Fruit fly (Drosophila melanogaster): ENCODE results near the gene pad.

Gene pad

DNA sequence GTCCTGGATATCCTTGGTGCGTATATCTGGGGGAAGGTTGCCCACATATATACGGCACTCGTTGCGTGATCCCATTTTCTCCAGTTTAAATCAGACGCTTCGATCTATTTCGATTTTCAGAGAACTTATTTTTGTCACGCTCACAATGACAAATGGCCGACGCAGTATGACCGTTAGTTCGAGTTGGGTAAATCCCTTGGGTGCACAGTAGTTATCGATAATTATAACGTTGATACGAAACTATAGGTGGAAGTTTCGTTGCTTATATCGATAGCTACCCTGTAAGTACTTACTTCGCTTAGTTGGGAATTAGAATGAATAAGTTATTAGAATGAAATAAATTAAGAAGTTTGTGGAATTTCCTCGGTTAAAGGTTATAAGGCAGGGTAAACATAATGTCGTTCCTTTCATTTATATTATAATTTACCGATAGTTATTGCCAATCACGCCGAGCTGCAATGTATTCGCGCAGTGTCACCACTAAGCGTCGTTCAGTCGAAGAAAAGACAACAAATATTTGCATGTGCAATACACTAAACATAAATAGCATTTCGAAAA is at the start of gene pad, which contains the start of gene SF2:
Gene pad (plus strand): TSS at position 502 of the 558 bp plus-strand sequence.
Gene SF2 (minus strand): TSS at position 172 of the 558 bp plus-strand sequence.
- TF ChIP-seq CTCF (optimal IDR thresholded peaks at IDR 0.05) (no peak), CG8478 (optimal IDR thresholded peaks at IDR 0.05) (no peak)

DNA sequence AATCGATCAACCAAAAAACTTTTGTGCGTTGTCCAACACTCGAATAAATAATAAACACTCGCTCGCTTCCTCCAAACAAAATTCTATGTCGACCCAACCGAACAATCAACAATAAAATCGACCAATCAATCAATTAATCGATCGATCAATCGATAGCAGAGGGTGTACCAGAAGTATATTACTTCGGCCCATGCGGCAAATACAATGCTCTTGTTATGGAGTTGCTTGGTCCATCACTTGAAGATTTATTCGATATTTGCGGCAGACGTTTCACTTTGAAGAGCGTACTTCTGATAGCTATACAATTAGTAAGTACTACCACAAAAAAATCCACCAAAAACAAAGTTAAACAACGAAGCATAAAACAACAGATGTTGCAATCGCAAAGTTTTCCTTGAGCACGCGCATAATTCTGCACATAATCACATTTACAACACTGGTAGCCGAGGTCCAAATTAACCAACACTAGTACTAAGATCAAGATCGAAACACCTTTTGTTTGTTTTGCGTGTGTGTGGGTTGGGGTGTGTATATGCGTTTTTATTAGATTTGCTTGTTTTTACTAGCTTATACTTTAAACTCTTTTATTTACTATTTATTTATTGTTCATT is 46.5 kb upstream of the pad start:
- TF ChIP-seq CG8478 (optimal IDR thresholded peaks at IDR 0.05) (no peak), CTCF (optimal IDR thresholded peaks at IDR 0.05) (no peak)

DNA sequence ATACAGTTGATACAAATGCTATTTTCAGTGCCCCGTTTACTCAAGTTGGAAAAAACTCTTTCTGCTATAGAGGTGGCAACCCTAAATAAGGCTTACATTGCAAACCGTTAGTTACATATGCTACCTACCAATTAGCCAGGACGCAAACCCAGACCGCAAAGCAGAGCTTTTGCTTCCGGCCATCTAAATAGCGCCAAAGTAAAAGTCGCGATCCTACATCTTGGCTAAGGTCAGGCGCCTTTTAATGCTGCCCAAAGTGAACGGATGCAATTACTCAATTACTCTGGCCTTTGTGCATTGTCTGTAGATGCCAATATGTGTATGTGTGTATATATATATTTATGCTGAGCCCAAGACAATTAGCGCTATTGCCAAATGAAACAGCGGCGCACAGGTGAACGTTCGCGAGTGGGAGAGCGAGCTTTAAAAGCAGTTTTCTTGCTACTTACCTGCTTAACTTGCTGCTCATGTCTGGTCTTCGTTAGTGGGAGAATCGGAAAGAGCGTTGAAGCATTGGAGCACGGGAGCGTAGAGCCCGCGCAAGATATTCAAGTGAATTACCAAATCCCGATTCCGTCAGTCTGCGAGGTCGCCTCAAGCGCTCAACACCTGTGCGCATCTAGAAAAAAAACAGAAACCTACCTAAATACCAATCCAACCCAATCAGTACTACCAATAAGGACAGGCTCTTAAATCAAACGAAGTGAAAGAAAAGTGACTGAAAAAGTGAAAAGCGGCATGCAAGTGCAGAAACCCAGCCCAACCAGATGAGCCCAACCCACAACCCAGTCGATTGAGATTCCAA is 36.7 kb upstream of the pad start, which contains the start of gene Zip89B:
Gene Zip89B (plus strand): TSS at position 574 of the 805 bp plus-strand sequence.
- peak; percentile 46 to 61 for TF ChIP-seq CTCF (optimal IDR thresholded peaks at IDR 0.05)
- no peak for TF ChIP-seq CG8478 (optimal IDR thresholded peaks at IDR 0.05)

DNA sequence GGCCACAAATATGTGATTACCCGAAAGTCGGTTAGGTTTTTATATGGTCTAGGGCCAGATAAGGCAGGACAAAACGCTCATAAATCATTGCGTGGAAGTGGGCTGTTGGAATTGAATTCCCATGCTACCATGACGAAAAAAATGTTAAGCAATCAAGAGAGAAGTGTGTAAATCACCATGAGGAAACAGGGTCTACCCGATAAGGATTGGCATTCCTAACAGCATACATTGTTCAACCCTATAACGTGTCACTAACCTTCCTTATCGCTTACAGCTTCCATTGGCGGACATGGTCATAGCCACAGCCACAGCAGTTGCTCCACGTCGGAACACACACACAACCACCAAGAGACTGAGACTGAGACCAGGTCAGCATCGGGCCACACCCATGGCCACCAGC is 34.1 kb upstream of the pad start:
- TF ChIP-seq CG8478 (optimal IDR thresholded peaks at IDR 0.05) (no peak), CTCF (optimal IDR thresholded peaks at IDR 0.05) (no peak)

DNA sequence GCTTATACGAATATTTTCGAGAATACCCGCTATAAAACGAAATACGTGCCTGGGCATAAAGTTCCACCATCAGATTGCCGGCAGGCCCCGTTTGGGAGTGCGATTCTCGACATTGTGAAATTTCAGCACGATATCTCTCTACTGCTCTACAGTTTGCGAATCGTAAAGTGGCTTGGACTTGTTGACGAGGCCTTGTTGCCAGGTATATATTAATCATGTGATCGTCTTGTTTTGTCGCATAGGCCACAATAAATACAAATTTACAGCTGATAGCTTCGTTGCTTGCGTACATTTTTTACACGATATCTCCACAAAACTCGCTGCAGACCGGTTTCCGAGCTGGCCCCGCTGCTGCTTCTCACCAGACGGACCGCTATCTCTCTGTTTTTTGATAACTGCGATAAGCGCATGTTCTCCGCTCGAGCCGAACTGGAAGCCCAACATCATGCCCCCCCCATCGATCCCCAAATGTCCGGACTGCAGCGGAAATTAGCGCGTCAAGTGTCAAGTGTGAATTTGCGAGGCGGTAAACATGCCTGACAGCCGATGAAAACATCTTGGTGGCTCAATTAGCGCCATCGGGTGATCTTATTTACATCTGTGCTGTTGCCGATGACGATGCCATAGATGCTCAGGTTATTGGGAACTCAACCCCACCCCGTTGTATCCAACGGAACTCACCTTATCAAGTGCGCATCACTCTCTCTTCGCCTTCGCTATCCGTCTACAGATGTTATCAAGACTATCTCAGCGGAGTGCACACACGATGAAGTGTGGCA is 32.6 kb upstream of the pad start:
- TF ChIP-seq CG8478 (optimal IDR thresholded peaks at IDR 0.05) (no peak), CTCF (optimal IDR thresholded peaks at IDR 0.05) (no peak)

DNA sequence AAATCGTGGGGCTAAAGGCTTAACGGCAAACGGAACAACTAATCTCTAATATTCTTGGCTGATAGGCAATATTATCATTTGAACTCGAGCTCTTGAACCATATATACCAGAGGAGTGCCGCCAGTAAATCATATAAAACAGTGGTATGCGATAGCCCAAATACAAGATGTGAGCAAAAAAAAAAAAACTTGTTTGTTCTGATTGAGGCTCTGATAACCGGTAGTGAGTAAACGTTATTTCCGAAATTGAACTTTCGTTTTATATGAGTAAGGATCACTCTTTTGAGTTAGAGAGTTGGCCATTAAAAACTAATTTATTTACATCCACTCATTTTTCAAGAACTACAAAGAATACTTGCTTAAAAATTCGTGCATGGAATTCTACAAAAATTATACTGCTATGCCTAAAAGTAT is 32.0 kb upstream of the pad start:
- no peak for TF ChIP-seq CTCF (optimal IDR thresholded peaks at IDR 0.05)
- no peak for TF ChIP-seq CG8478 (optimal IDR thresholded peaks at IDR 0.05)

DNA sequence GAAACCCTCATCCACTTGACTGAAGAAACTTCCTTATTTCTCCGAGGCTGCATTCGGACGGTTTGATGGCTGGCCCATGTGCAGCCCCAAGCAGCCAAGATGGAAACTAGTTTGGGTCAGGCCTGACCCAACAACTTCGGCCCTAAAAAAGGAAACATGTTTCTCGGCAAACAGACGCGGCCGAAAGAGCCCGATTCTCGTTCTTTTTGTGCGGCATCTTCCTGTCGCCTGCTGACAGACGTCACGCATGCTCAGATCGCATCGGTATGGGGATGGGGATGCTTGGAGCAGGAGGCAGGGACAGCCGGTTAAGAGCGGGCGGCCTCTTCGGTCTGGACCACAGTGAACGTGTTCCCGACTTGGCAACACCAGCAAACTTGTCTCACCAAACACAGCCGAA is 25.4 kb upstream of the pad start:
- TF ChIP-seq CTCF (optimal IDR thresholded peaks at IDR 0.05): no peak
- no peak for TF ChIP-seq CG8478 (optimal IDR thresholded peaks at IDR 0.05)

DNA sequence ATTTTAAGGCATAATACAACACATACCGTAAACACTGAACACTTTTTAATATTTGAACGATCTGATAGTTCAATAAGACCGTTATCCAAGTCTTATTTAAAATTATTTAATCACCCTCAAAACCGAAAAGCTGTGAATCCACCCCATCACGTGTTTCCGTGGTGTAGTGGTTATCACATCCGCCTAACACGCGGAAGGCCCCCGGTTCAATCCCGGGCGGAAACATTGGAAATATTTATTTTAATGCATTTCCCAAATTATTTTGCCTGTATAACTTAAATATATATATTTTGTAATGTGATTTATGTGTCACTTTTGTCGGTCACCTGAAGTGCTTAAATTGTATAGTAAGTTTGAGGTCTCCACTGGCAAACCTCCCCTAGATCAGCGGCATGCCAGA is 20.6 kb upstream of the pad start, which contains the start of gene CG44044:
Gene CG44044 (plus strand): TSS at position 301 of the 400 bp plus-strand sequence.
- no peak for TF ChIP-seq CG8478 (optimal IDR thresholded peaks at IDR 0.05)
- TF ChIP-seq CTCF (optimal IDR thresholded peaks at IDR 0.05): no peak

DNA sequence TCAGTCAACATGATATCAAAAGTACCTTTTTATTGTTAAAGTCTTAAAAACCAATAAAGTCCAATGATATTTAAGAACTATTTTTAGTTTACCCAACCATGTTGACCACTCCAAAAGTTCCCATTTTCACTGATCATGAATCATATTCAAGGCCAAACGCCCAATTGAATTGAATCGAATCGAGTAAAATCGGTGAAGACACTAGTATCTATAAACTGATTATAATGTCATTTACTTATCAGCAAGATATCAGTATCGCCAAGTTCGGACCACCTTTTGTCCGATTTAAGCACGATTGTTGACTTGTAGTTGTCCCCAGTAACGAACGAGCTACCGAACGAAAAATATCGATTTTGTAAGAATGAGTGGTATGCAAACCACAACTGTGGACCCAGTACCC is 19.0 kb upstream of the pad start, which contains the start of gene CG6901:
Gene CG6901 (plus strand): TSS at position 323 of the 400 bp plus-strand sequence.
- TF ChIP-seq CG8478 (optimal IDR thresholded peaks at IDR 0.05) (no peak), CTCF (optimal IDR thresholded peaks at IDR 0.05) (no peak)

DNA sequence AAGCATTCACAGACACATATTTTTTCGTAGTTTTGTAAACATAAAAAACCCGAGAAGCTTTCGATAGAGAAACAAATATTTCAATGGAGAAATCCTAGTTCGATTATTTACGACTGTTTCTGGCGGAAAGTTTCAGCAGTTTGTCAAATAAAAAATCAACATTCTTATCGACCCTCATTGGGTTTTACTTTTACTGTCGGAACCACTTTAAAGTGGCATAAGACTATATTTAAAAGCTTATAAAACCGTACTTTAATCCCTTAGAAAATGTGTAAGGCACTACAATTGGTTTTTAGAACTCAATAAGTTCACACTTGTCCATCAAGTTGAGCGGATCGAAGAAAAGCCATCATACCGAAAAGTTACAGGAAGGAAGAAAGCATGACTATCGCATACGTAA is 16.9 kb upstream of the pad start, which contains the start of gene CG17929:
Gene CG17929 (plus strand): TSS at position 301 of the 400 bp plus-strand sequence.
- no peak for TF ChIP-seq CG8478 (optimal IDR thresholded peaks at IDR 0.05)
- TF ChIP-seq CTCF (optimal IDR thresholded peaks at IDR 0.05): no peak

DNA sequence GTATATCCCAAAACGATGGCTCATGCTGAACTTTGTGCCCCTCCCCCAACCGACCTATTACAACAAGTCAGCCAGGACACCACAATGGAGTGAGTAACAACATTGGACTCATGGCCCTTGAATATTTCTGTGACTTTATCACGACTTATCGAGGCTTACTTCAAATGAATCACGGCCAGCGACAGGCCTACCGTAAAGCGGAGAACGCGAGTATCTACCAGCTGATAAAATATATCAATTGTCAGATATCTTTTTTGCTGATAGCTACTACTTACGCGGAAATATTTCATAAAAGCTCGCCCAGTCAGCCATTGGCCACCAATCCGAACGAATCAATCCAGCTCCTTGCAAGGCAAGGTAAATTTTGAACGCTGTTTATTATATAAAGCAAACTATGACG is 14.6 kb upstream of the pad start, which contains the start of gene CG17930:
Gene CG17930 (plus strand): TSS at position 301 of the 400 bp plus-strand sequence.
- TF ChIP-seq CG8478 (optimal IDR thresholded peaks at IDR 0.05): no peak
- no peak for TF ChIP-seq CTCF (optimal IDR thresholded peaks at IDR 0.05)

DNA sequence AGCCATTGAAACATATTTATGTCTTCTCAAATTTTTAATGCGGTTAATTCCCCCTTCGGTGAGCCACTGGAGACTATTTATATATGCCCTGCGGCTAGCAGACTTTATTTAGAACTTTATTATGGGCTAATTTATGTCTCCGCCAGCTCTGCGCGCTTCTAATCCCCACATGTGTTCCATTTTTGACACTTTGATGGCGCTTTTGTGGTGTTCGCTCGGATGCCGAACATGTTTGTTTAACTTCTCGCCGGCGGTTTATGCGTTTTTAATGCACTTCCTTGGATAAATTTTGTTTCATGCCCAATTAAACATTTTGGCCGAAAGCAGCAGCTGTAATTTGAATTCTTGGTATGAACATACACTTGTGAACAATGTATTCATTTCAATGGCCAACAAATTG is 12.3 kb upstream of the pad start:
- no peak for TF ChIP-seq CG8478 (optimal IDR thresholded peaks at IDR 0.05)
- no peak for TF ChIP-seq CTCF (optimal IDR thresholded peaks at IDR 0.05)

DNA sequence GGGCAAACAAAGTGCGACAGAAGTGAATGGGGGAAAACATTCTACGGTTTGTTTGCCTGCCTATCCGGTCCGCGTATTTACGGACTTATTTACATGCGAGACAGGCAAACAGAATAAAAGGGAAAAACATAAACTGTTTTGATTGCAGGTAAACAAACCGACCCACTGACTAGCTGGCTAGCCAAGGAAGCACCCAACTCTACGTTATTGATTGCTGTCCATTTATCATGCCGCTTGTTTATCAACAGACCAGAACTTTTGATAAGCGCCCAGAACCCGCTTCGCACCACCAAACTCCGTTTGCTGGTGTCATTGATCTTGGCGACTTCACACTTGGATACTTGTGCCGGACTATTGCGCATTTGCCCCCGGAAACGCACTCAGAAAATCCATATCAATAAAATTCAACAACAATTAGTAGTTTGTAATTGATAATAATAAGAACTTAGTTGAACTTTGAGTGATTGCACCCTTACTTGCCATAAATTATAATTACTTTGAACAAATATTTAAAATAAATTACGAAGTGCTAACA is 10.2 kb upstream of the pad start:
- TF ChIP-seq CG8478 (optimal IDR thresholded peaks at IDR 0.05) (no peak), CTCF (optimal IDR thresholded peaks at IDR 0.05) (no peak)

DNA sequence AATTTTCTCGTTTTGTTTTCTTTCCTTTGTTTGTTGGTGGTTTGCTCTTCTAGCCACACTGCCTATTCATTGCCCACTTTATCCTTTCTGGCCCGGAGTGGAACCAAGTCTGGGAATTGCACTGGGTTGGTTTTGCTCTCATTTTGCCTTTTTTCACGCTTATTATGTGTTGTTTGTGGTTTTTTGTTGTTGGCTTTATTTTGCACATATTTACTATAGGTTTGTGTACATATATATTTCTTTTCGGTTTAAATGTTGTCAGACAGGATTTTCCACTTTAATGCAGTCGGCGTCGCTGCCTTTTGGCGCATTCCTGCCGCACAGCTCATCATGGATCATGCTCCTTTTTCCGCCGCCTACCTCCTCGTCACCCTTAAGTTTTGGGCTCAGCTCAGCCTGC is 7.8 kb upstream of the pad start:
- TF ChIP-seq CTCF (optimal IDR thresholded peaks at IDR 0.05) (no peak), CG8478 (optimal IDR thresholded peaks at IDR 0.05) (no peak)
